Fruit fly (Drosophila melanogaster) whole organism, adult: Measurements from ENCODE around the gene CG4313.

Experiments used
- CG11617 ChIP-seq: fragments of 200-800 bp; sonication (Bioruptor generic); optimal IDR thresholded peaks from 2 replicates; lab custom pipeline; 2017; ENCODE audit warnings: mild to moderate bottlenecking, missing biosample characterization, missing genetic modification reagents, missing genetic modification characterization
- CG12768 ChIP-seq: fragments of 200-800 bp; sonication (Bioruptor generic); optimal IDR thresholded peaks from 2 replicates; lab custom pipeline; 2017; ENCODE audit warnings: missing biosample characterization, missing genetic modification characterization, mild to moderate bottlenecking, moderate library complexity, missing genetic modification reagents
- CG14711 ChIP-seq: fragments of 200-800 bp; sonication (Bioruptor generic); optimal IDR thresholded peaks from 2 replicates; lab custom pipeline; 2018; ENCODE audit warnings: missing biosample characterization, mild to moderate bottlenecking, missing genetic modification characterization, moderate library complexity
- CG1620 ChIP-seq: fragments of 200-800 bp; sonication (Bioruptor generic); optimal IDR thresholded peaks from 2 replicates; lab custom pipeline; 2016; ENCODE audit warnings: missing biosample characterization, missing genetic modification characterization
- CG33017 ChIP-seq: fragments of 200-800 bp; sonication (Bioruptor generic); optimal IDR thresholded peaks from 2 replicates; lab custom pipeline; 2018; ENCODE audit warnings: missing biosample characterization, mild to moderate bottlenecking, missing genetic modification characterization, moderate library complexity
- CG5204 ChIP-seq: fragments of 200-800 bp; sonication (Bioruptor generic); optimal IDR thresholded peaks from 2 replicates; lab custom pipeline; 2016; ENCODE audit warnings: missing biosample characterization, missing genetic modification characterization
- CG7045 ChIP-seq: fragments of 200-800 bp; sonication (Bioruptor generic); optimal IDR thresholded peaks from 2 replicates; lab custom pipeline; 2017; ENCODE audit warnings: missing biosample characterization, mild to moderate bottlenecking, missing genetic modification characterization
- CG7101 ChIP-seq: fragments of 200-800 bp; sonication (Bioruptor generic); optimal IDR thresholded peaks from 2 replicates; lab custom pipeline; 2018; ENCODE audit warnings: missing biosample characterization, mild to moderate bottlenecking, missing genetic modification characterization, moderate library complexity
- Clk ChIP-seq: fragments of 200-800 bp; sonication (Bioruptor generic); optimal IDR thresholded peaks from 2 replicates; lab custom pipeline; 2017; ENCODE audit warnings: missing biosample characterization, missing genetic modification characterization
- Crg-1 ChIP-seq: fragments of 200-800 bp; sonication (Bioruptor generic); optimal IDR thresholded peaks from 2 replicates; lab custom pipeline; 2016; ENCODE audit warnings: missing biosample characterization, missing genetic modification characterization
- Hr96 ChIP-seq: fragments of 200-800 bp; sonication (Bioruptor generic); optimal IDR thresholded peaks from 2 replicates; lab custom pipeline; 2016; ENCODE audit warnings: missing biosample characterization, missing genetic modification characterization
- Mnt ChIP-seq: fragments of 200-800 bp; sonication (Bioruptor generic); optimal IDR thresholded peaks from 2 replicates; lab custom pipeline; 2016; ENCODE audit warnings: missing biosample characterization, mild to moderate bottlenecking, missing genetic modification characterization
- bab1 ChIP-seq: fragments of 200-800 bp; sonication (Bioruptor generic); optimal IDR thresholded peaks from 3 replicates; lab custom pipeline; 2019; ENCODE audit warnings: missing biosample characterization, mild to moderate bottlenecking, missing genetic modification characterization, moderate library complexity
- cic ChIP-seq: fragments of 200-800 bp; sonication (Bioruptor generic); optimal IDR thresholded peaks from 2 replicates; lab custom pipeline; 2017; ENCODE audit warnings: missing biosample characterization, mild to moderate bottlenecking, missing genetic modification characterization, moderate library complexity
- cnc ChIP-seq, 2 experiments: fragments of >200 bp; optimal IDR thresholded peaks; 2 replicates each; lab custom pipeline; 2017
- kay ChIP-seq: fragments of 200-800 bp; sonication (Bioruptor generic); peaks from one replicate; lab custom pipeline; 2016; ENCODE audit warnings: missing biosample characterization, missing genetic modification characterization, borderline replicate concordance
- ovo ChIP-seq: fragments of 200-800 bp; sonication (Bioruptor generic); optimal IDR thresholded peaks from 2 replicates; lab custom pipeline; 2016; ENCODE audit warnings: missing biosample characterization, missing genetic modification characterization
- pad ChIP-seq: fragments of 200-800 bp; sonication (Bioruptor generic); optimal IDR thresholded peaks from 3 replicates; lab custom pipeline; 2017; ENCODE audit warnings: missing biosample characterization, missing genetic modification characterization, mild to moderate bottlenecking, moderate library complexity, missing genetic modification reagents
- tj ChIP-seq: fragments of 200-800 bp; sonication (Bioruptor generic); optimal IDR thresholded peaks from 3 replicates; lab custom pipeline; 2017; ENCODE audit warnings: missing biosample characterization, mild to moderate bottlenecking, missing genetic modification characterization, moderate library complexity
- toe ChIP-seq: fragments of 200-800 bp; sonication (Bioruptor generic); optimal IDR thresholded peaks from 2 replicates; lab custom pipeline; 2016; ENCODE audit warnings: missing biosample characterization, missing genetic modification characterization

The CG4313 gene

dm6 chrX:2087501-2087900 lies 45.8 kb downstream of the CG4313 start:
- TF ChIP-seq CG1620 (GFP tag; lab: Kevin White, UChicago): no peak
- peak; percentile 16 for TF ChIP-seq tj (GFP tag; lab: Kevin White, UChicago)

dm6 chrX:2088798-2089197 lies 47.1 kb downstream of the CG4313 start:
- TF ChIP-seq Clk (GFP tag; lab: Kevin White, UChicago): no peak
- TF ChIP-seq ovo (GFP tag; lab: Kevin White, UChicago): no peak
- TF ChIP-seq bab1: no peak
- no peak for TF ChIP-seq Crg-1 (GFP tag; lab: Kevin White, UChicago)
- no peak for TF ChIP-seq CG12768 (GFP tag; lab: Kevin White, UChicago)
- TF ChIP-seq pad (GFP tag; lab: Kevin White, UChicago): no peak
- TF ChIP-seq CG1620 (GFP tag; lab: Kevin White, UChicago): no peak
- TF ChIP-seq CG5204 (GFP tag; lab: Kevin White, UChicago): no peak
- TF ChIP-seq CG7045: no peak
- TF ChIP-seq Mnt: no peak
- no peak for TF ChIP-seq cic (GFP tag; lab: Kevin White, UChicago)
- TF ChIP-seq tj (GFP tag; lab: Kevin White, UChicago): no peak
- TF ChIP-seq CG7101 (tag; lab: Kevin White, UChicago): no peak

dm6 chrX:2089812-2090211 lies 48.1 kb downstream of the CG4313 start:
- no peak for TF ChIP-seq bab1
- no peak for TF ChIP-seq CG7045
- no peak for TF ChIP-seq CG33017 (tag; lab: Kevin White, UChicago)
- TF ChIP-seq Clk (GFP tag; lab: Kevin White, UChicago): no peak
- TF ChIP-seq cnc (optimal IDR thresholded peaks at IDR 0.05; lab: Kevin White, UChicago): no peak
- TF ChIP-seq CG12768 (GFP tag; lab: Kevin White, UChicago): no peak
- no peak for TF ChIP-seq CG14711 (tag; lab: Kevin White, UChicago)
- TF ChIP-seq CG1620 (GFP tag; lab: Kevin White, UChicago): no peak
- TF ChIP-seq CG11617 (GFP tag; lab: Kevin White, UChicago): no peak
- no peak for TF ChIP-seq Mnt
- TF ChIP-seq CG5204 (GFP tag; lab: Kevin White, UChicago): no peak
- TF ChIP-seq toe: no peak
- TF ChIP-seq tj (GFP tag; lab: Kevin White, UChicago): no peak

- peak; percentile 30 for TF ChIP-seq CG12768 (GFP tag; lab: Kevin White, UChicago)
- TF ChIP-seq bab1: peak; percentile 67
- no peak for TF ChIP-seq cnc (optimal IDR thresholded peaks at IDR 0.05; lab: Kevin White, UChicago)
- peak; percentile 71 for TF ChIP-seq CG11617 (GFP tag; lab: Kevin White, UChicago)
- TF ChIP-seq cic (GFP tag; lab: Kevin White, UChicago): peak; percentile 33
- peak; percentile 30 for TF ChIP-seq CG5204 (GFP tag; lab: Kevin White, UChicago)
- TF ChIP-seq ovo (GFP tag; lab: Kevin White, UChicago): peak; percentile 70
- TF ChIP-seq CG7045: no peak
- TF ChIP-seq CG14711 (tag; lab: Kevin White, UChicago): peak; percentile 17
- peak; percentile 52 for TF ChIP-seq Crg-1 (GFP tag; lab: Kevin White, UChicago)
- peak; percentile 70 for TF ChIP-seq Mnt
- peak; percentile 51 for TF ChIP-seq pad (GFP tag; lab: Kevin White, UChicago)
- peak; percentile 70 for TF ChIP-seq CG7101 (tag; lab: Kevin White, UChicago)
- peak; percentile 65 for TF ChIP-seq tj (GFP tag; lab: Kevin White, UChicago)
- TF ChIP-seq CG1620 (GFP tag; lab: Kevin White, UChicago): peak; percentile 55
- peak; percentile 18 for TF ChIP-seq CG33017 (tag; lab: Kevin White, UChicago)
- no peak for TF ChIP-seq toe
- TF ChIP-seq kay (GFP tag; lab: Kevin White, UChicago): no peak
- TF ChIP-seq Hr96 (GFP tag; lab: Kevin White, UChicago): no peak
Measured at dm6 chrX:2094072-2094761, 52.5 kb downstream of the CG4313 start, which contains the start of gene csw. Gene csw, plus strand, starts transcription at chrX:2094234.

- no peak for TF ChIP-seq Hr96 (GFP tag; lab: Kevin White, UChicago)
Measured at dm6 chrX:2096341-2096740, 54.7 kb downstream of the CG4313 start.

- no peak for TF ChIP-seq CG7101 (tag; lab: Kevin White, UChicago)
- peak; percentile 8 for TF ChIP-seq CG33017 (tag; lab: Kevin White, UChicago)
- TF ChIP-seq CG14711 (tag; lab: Kevin White, UChicago): peak; percentile 40
Measured at dm6 chrX:2098267-2098666, 56.6 kb downstream of the CG4313 start.

- TF ChIP-seq CG7101 (tag; lab: Kevin White, UChicago): no peak
- no peak for TF ChIP-seq ovo (GFP tag; lab: Kevin White, UChicago)
- no peak for TF ChIP-seq toe
- TF ChIP-seq bab1: no peak
- TF ChIP-seq cic (GFP tag; lab: Kevin White, UChicago): no peak
Measured at dm6 chrX:2103859-2104258, 62.2 kb downstream of the CG4313 start.
